Fruit fly (Drosophila melanogaster): ENCODE measurements around the gene Dyrk2.

DNA sequence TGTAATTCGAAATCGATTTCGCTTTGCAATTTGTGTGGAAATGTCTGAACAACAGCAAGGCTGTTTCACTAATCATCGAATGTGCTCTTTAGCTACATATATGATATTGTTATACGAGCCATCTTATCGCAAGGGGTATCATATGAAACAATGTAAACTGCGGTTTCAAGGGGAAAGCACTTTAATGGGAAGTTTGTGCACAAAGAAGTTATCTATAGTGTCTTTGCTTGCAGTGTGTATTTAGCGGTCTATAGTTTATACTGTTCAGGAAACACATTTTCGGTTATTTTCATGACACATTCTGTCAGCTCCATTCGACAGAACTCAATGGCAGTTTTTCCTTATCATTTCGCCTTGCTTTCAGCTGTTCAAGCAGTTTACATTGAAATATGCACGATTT is 12.7 kb downstream of the Dyrk2 start:
- TF ChIP-seq CG8478 (optimal IDR thresholded peaks at IDR 0.05) (no peak), CTCF (optimal IDR thresholded peaks at IDR 0.05) (no peak)
